Fruit fly (Drosophila melanogaster): ENCODE data around the gene ssx.

Gene ssx

dm6 chrX:1405779-1406178, 35.4 kb downstream of the ssx start:
- TF ChIP-seq knrl (GFP tag; IDR thresholded peaks at IDR 0.05; ENCODE audit: partially characterized antibody), result no peak
- no peak for TF ChIP-seq maf-S (GFP tag; optimal IDR thresholded peaks at IDR 0.05)
- TF ChIP-seq CG13894 (tag; optimal IDR thresholded peaks at IDR 0.05), result peak; percentile 6
- peak; percentile 50 for TF ChIP-seq crol (GFP tag; IDR thresholded peaks at IDR 0.05)
- peak; percentile 61 for TF ChIP-seq scrt (GFP tag; optimal IDR thresholded peaks at IDR 0.05)
- TF ChIP-seq Deaf1 (tag; optimal IDR thresholded peaks at IDR 0.05), result peak; percentile 15
- peak; percentile 93 for TF ChIP-seq abd-A (tag; optimal IDR thresholded peaks at IDR 0.05)

DNA sequence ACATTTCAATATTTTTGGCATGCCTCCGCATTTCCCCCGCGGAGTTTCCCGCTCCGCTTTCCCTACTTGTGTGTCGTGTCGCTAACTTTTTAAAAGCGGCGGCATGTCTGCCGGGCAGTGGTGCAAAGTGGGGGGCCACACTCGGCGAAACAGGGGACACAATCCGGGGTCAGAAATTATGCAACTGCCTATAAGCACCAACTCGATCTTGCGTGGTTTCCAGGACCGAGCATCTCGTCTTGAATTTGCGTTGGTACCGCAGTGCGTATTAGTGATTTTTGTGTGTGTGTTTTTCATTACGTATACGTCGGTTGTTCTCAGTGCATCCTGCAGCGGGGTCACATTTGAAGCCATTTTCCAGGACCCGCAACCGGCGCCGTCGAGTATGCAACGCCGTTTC, 37.3 kb downstream of the ssx start:
- TF ChIP-seq C15 (GFP tag; IDR thresholded peaks at IDR 0.05) (no peak), nerfin-1 (tag; optimal IDR thresholded peaks at IDR 0.05) (peak; percentile 36), slbo (GFP tag; IDR thresholded peaks at IDR 0.05) (0 out of 2 replicates have a peak, but pooled peaks have one; percentile 12), Ets65A (GFP tag) (peak; percentile 2), BEAF-32 (GFP tag; optimal IDR thresholded peaks at IDR 0.05) (no peak), z (GFP tag; IDR thresholded peaks at IDR 0.05) (no peak), sim (GFP tag; IDR thresholded peaks at IDR 0.05) (no peak), mirr (GFP tag; optimal IDR thresholded peaks at IDR 0.05) (no peak), CG1603 (tag; optimal IDR thresholded peaks at IDR 0.05) (peak; percentile 1), sens (GFP tag) (peak; percentile 71), CG11504 (tag; optimal IDR thresholded peaks at IDR 0.05) (peak; percentile 7), CG7372 (GFP tag; IDR thresholded peaks at IDR 0.05) (0 out of 2 replicates have a peak, but pooled peaks have one; percentile 44), prd (optimal IDR thresholded peaks at IDR 0.05) (no peak), prd (GFP tag; IDR thresholded peaks at IDR 0.05) (0 out of 3 replicates have a peak, but pooled peaks have one; percentile 26), sisA (GFP tag; IDR thresholded peaks at IDR 0.05) (0 out of 2 replicates have a peak, but pooled peaks have one; percentile 12), CG12104 (GFP tag; optimal IDR thresholded peaks at IDR 0.05) (no peak), CG10979 (tag; optimal IDR thresholded peaks at IDR 0.05) (peak; percentile 6), dmrt11E (tag; optimal IDR thresholded peaks at IDR 0.05) (no peak), CG10209 (GFP tag; optimal IDR thresholded peaks at IDR 0.05) (no peak), Med (GFP tag) (peak; percentile 53)

- TF ChIP-seq zfh1 (GFP tag; IDR thresholded peaks at IDR 0.05) (no peak), crp (GFP tag; optimal IDR thresholded peaks at IDR 0.05) (peak in 1 of 2 experiments; percentile 71), Dip3 (GFP tag; optimal IDR thresholded peaks at IDR 0.05) (no peak), sug (tag; optimal IDR thresholded peaks at IDR 0.05) (no peak), CG11093 (GFP tag; IDR thresholded peaks at IDR 0.05) (no peak), Hr3 (GFP tag; optimal IDR thresholded peaks at IDR 0.05) (no peak), chinmo (GFP tag; IDR thresholded peaks at IDR 0.05; ENCODE audit: partially characterized antibody) (0 out of 4 replicates have a peak, but pooled peaks have one; percentile 9), danr (GFP tag; IDR thresholded peaks at IDR 0.05) (no peak), jing (GFP tag; optimal IDR thresholded peaks at IDR 0.05) (no peak), Bdp1 (GFP tag; optimal IDR thresholded peaks at IDR 0.05) (no peak), CG31365 (tag; optimal IDR thresholded peaks at IDR 0.05) (no peak), NfI (GFP tag; optimal IDR thresholded peaks at IDR 0.05) (no peak), CG16863 (GFP tag; optimal IDR thresholded peaks at IDR 0.05) (no peak), CG2678 (tag; optimal IDR thresholded peaks at IDR 0.05) (no peak), ind (GFP tag; optimal IDR thresholded peaks at IDR 0.05) (no peak), sens (GFP tag) (peak; percentile 0), onecut (GFP tag; IDR thresholded peaks at IDR 0.05) (peak; percentile 6; the same call in 1 of the 2 replicates), scrt (GFP tag; optimal IDR thresholded peaks at IDR 0.05) (peak; percentile 9), CG7271 (tag; optimal IDR thresholded peaks at IDR 0.05) (no peak), B-H2 (GFP tag; optimal IDR thresholded peaks at IDR 0.05) (no peak), cg (GFP tag; optimal IDR thresholded peaks at IDR 0.05) (peak; percentile 5), Atf-2 (GFP tag; optimal IDR thresholded peaks at IDR 0.05) (no peak), CG13296 (GFP tag; optimal IDR thresholded peaks at IDR 0.05) (no peak), croc (GFP tag; conservative IDR thresholded peaks at IDR 0.05) (no peak), ewg (GFP tag; optimal IDR thresholded peaks at IDR 0.05) (peak; percentile 82)
Observed at dm6 chrX:1408964-1409363, 38.6 kb downstream of the ssx start, which contains the start of gene futsch. futsch (plus strand) TSS chrX:1409069.

All from whole organism, embryonic.